Worm (Caenorhabditis elegans) whole organism, late embryonic: ENCODE data around the gene fbxa-131.

ENCODE experiments used
- C08G9.2 ChIP-seq: sonication (generic microtip); optimal IDR thresholded peaks from 2 replicates; lab custom pipeline; 2016; ENCODE audit warnings: mild to moderate bottlenecking, missing genetic modification characterization, moderate library complexity, missing compliant biosample characterization
- C38D4.7 ChIP-seq: fragments of 200-800 bp; sonication (Bioruptor generic); optimal IDR thresholded peaks from 2 replicates; lab custom pipeline; 2018; ENCODE audit warnings: mild to moderate bottlenecking, missing genetic modification characterization, moderate library complexity, missing compliant biosample characterization
- F13H6.1 ChIP-seq: sonication (generic microtip); optimal IDR thresholded peaks from 2 replicates; lab custom pipeline; 2016; ENCODE audit warnings: missing genetic modification characterization, missing compliant biosample characterization
- K02D7.2 ChIP-seq: sonication (generic microtip); optimal IDR thresholded peaks from 2 replicates; lab custom pipeline; 2017; ENCODE audit warnings: mild to moderate bottlenecking, missing genetic modification characterization, missing compliant biosample characterization
- K09A11.1 ChIP-seq: sonication (generic microtip); optimal IDR thresholded peaks from 2 replicates; lab custom pipeline; 2017; ENCODE audit warnings: antibody characterized with exemption, mild to moderate bottlenecking, missing genetic modification characterization, missing compliant biosample characterization; ENCODE audit not compliant: insufficient read depth
- Y22D7AL.16 ChIP-seq: sonication (generic microtip); optimal IDR thresholded peaks from 2 replicates; lab custom pipeline; 2016; ENCODE audit warnings: missing genetic modification characterization, missing compliant biosample characterization
- ahr-1 ChIP-seq: sonication (generic microtip); optimal IDR thresholded peaks from 2 replicates; lab custom pipeline; 2016; ENCODE audit warnings: missing genetic modification characterization, missing compliant biosample characterization
- ceh-14 ChIP-seq: sonication (generic microtip); optimal IDR thresholded peaks from 2 replicates; lab custom pipeline; 2016; ENCODE audit warnings: missing genotype, missing genetic modification characterization, missing compliant biosample characterization
- ceh-19 ChIP-seq: fragments of 200-800 bp; sonication (Bioruptor generic); optimal IDR thresholded peaks from 2 replicates; lab custom pipeline; 2018; ENCODE audit warnings: mild to moderate bottlenecking, missing genetic modification characterization, missing compliant biosample characterization
- ceh-2 ChIP-seq: sonication (generic microtip); optimal IDR thresholded peaks from 2 replicates; lab custom pipeline; 2016; ENCODE audit warnings: missing genotype, missing genetic modification characterization, missing compliant biosample characterization
- ceh-22 ChIP-seq: sonication (generic microtip); optimal IDR thresholded peaks from 2 replicates; lab custom pipeline; 2017; ENCODE audit warnings: missing biosample characterization, missing genetic modification characterization
- ceh-24 ChIP-seq: sonication (generic microtip); optimal IDR thresholded peaks from 2 replicates; lab custom pipeline; 2016; ENCODE audit warnings: mild to moderate bottlenecking, missing genetic modification characterization, missing compliant biosample characterization
- ceh-34 ChIP-seq: sonication (generic microtip); optimal IDR thresholded peaks from 2 replicates; lab custom pipeline; 2016; ENCODE audit warnings: mild to moderate bottlenecking, missing genetic modification characterization, missing compliant biosample characterization
- ceh-48 ChIP-seq: sonication (generic microtip); optimal IDR thresholded peaks from 2 replicates; lab custom pipeline; 2016; ENCODE audit warnings: missing genetic modification characterization, inconsistent platforms, missing compliant biosample characterization
- ceh-9 ChIP-seq: sonication (generic microtip); optimal IDR thresholded peaks from 2 replicates; lab custom pipeline; 2016; ENCODE audit warnings: mild to moderate bottlenecking, missing genetic modification characterization, inconsistent platforms, missing compliant biosample characterization
- dmd-4 ChIP-seq: sonication (generic microtip); optimal IDR thresholded peaks from 2 replicates; lab custom pipeline; 2016; ENCODE audit warnings: borderline replicate concordance, missing genetic modification characterization, missing compliant biosample characterization
- dve-1 ChIP-seq: sonication (generic microtip); optimal IDR thresholded peaks from 2 replicates; lab custom pipeline; 2017; ENCODE audit warnings: antibody characterized with exemption, mild to moderate bottlenecking, missing genetic modification characterization, missing compliant biosample characterization
- elt-2 ChIP-seq: sonication (generic microtip); optimal IDR thresholded peaks from 2 replicates; lab custom pipeline; 2016; ENCODE audit warnings: missing genetic modification reagents, missing genetic modification characterization, missing compliant biosample characterization
- elt-4 ChIP-seq: sonication (generic microtip); optimal IDR thresholded peaks from 2 replicates; lab custom pipeline; 2016; ENCODE audit warnings: missing genetic modification characterization, missing compliant biosample characterization
- ets-4 ChIP-seq: sonication (generic microtip); optimal IDR thresholded peaks from 2 replicates; lab custom pipeline; 2016; ENCODE audit warnings: missing genetic modification characterization, missing compliant biosample characterization
- eyg-1 ChIP-seq: sonication (generic microtip); optimal IDR thresholded peaks from 2 replicates; lab custom pipeline; 2016; ENCODE audit warnings: missing genotype, missing genetic modification characterization, missing compliant biosample characterization
- fax-1 ChIP-seq: sonication (generic microtip); optimal IDR thresholded peaks from 2 replicates; lab custom pipeline; 2016; ENCODE audit warnings: missing genotype, missing genetic modification characterization, missing compliant biosample characterization
- fkh-10 ChIP-seq: fragments of 150-350 bp; optimal IDR thresholded peaks from 2 replicates; lab custom pipeline; 2014; ENCODE audit warnings: missing biosample characterization, missing genetic modification reagents, missing genetic modification characterization
- fkh-6 ChIP-seq: sonication (generic microtip); optimal IDR thresholded peaks from 2 replicates; lab custom pipeline; 2016; ENCODE audit warnings: missing genetic modification characterization, missing compliant biosample characterization
- hlh-13 ChIP-seq: fragments of 200-800 bp; sonication (Bioruptor generic); optimal IDR thresholded peaks from 2 replicates; lab custom pipeline; 2018; ENCODE audit warnings: mild to moderate bottlenecking, missing genetic modification characterization, missing compliant biosample characterization
- hlh-15 ChIP-seq: sonication (generic microtip); optimal IDR thresholded peaks from 2 replicates; lab custom pipeline; 2016; ENCODE audit warnings: missing genetic modification characterization, missing compliant biosample characterization
- hlh-6 ChIP-seq: sonication (generic microtip); optimal IDR thresholded peaks from 2 replicates; lab custom pipeline; 2016; ENCODE audit warnings: missing genotype, missing genetic modification characterization, missing compliant biosample characterization
- lim-6 ChIP-seq: sonication (generic microtip); optimal IDR thresholded peaks from 2 replicates; lab custom pipeline; 2016; ENCODE audit warnings: missing genetic modification characterization, missing compliant biosample characterization
- mec-3 ChIP-seq: sonication (generic microtip); optimal IDR thresholded peaks from 2 replicates; lab custom pipeline; 2016; ENCODE audit warnings: borderline replicate concordance, missing genetic modification characterization, missing compliant biosample characterization
- nfya-1 ChIP-seq: sonication (generic microtip); optimal IDR thresholded peaks from 2 replicates; lab custom pipeline; 2017; ENCODE audit warnings: missing genetic modification characterization, mild to moderate bottlenecking, missing compliant biosample characterization, antibody characterized with exemption, moderate library complexity
- nhr-11 ChIP-seq: fragments of 150-350 bp; optimal IDR thresholded peaks from 2 replicates; lab custom pipeline; 2014; ENCODE audit warnings: missing biosample characterization, missing genetic modification characterization
- nhr-232 ChIP-seq: sonication (generic microtip); optimal IDR thresholded peaks from 2 replicates; lab custom pipeline; 2016; ENCODE audit warnings: missing genetic modification characterization, missing compliant biosample characterization
- npax-4 ChIP-seq: sonication (generic microtip); optimal IDR thresholded peaks from 2 replicates; lab custom pipeline; 2016; ENCODE audit warnings: missing genetic modification characterization, missing compliant biosample characterization
- odd-2 ChIP-seq: sonication (generic microtip); optimal IDR thresholded peaks from 2 replicates; lab custom pipeline; 2017; ENCODE audit warnings: antibody characterized with exemption, mild to moderate bottlenecking, missing genetic modification characterization, missing compliant biosample characterization
- pag-3 ChIP-seq: sonication (generic microtip); optimal IDR thresholded peaks from 2 replicates; lab custom pipeline; 2016; ENCODE audit warnings: missing compliant biosample characterization, missing genetic modification characterization, borderline replicate concordance
- pax-1 ChIP-seq: fragments of 150-350 bp; optimal IDR thresholded peaks from 2 replicates; lab custom pipeline; 2014; ENCODE audit warnings: missing biosample characterization, missing genetic modification characterization
- pha-2 ChIP-seq: sonication (generic microtip); optimal IDR thresholded peaks from 2 replicates; lab custom pipeline; 2017; ENCODE audit warnings: mild to moderate bottlenecking, missing genetic modification characterization, missing compliant biosample characterization
- pha-4 ChIP-seq: fragments of 150-350 bp; optimal IDR thresholded peaks from 2 replicates; lab custom pipeline; 2018; ENCODE audit warnings: missing biosample characterization, missing genetic modification reagents, missing genetic modification characterization
- pqm-1 ChIP-seq: sonication (generic microtip); optimal IDR thresholded peaks from 2 replicates; lab custom pipeline; 2016; ENCODE audit warnings: missing genetic modification characterization, missing compliant biosample characterization
- ref-2 ChIP-seq: sonication (generic microtip); optimal IDR thresholded peaks from 2 replicates; lab custom pipeline; 2016; ENCODE audit warnings: missing genetic modification characterization, missing compliant biosample characterization
- sdc-2 ChIP-seq: sonication (generic microtip); optimal IDR thresholded peaks from 2 replicates; lab custom pipeline; 2016; ENCODE audit warnings: missing genotype, missing genetic modification characterization, missing compliant biosample characterization
- sox-4 ChIP-seq: sonication (generic microtip); optimal IDR thresholded peaks from 2 replicates; lab custom pipeline; 2017; ENCODE audit warnings: mild to moderate bottlenecking, missing genetic modification characterization, inconsistent platforms, missing compliant biosample characterization
- tbx-2 ChIP-seq: sonication (generic microtip); optimal IDR thresholded peaks from 2 replicates; lab custom pipeline; 2016; ENCODE audit warnings: missing genetic modification characterization, missing compliant biosample characterization
- ttx-3 ChIP-seq: sonication (generic microtip); optimal IDR thresholded peaks from 2 replicates; lab custom pipeline; 2016; ENCODE audit warnings: missing genetic modification reagents, missing genetic modification characterization, missing compliant biosample characterization
- unc-3 ChIP-seq, 2 experiments: fragments of 200-800 bp in 1 of 2; sonication (Bioruptor generic) in 1 of 2; sonication (generic microtip) in 1 of 2; conservative IDR thresholded peaks in 1 of 2; optimal IDR thresholded peaks in 1 of 2; 2 replicates each; pipeline versions ENCODE4 v1.3.6 to Lab custom; 2016 to 2022; ENCODE audit warnings: missing compliant biosample characterization in 2 of 2, missing genetic modification characterization in 2 of 2, missing genetic modification reagents in 1 of 2
- unc-42 ChIP-seq: sonication (generic microtip); optimal IDR thresholded peaks from 2 replicates; lab custom pipeline; 2016; ENCODE audit warnings: missing genotype, missing genetic modification characterization, missing compliant biosample characterization
- unc-55 ChIP-seq: sonication (generic microtip); optimal IDR thresholded peaks from 2 replicates; lab custom pipeline; 2017; ENCODE audit warnings: missing biosample characterization, missing genetic modification reagents, missing genetic modification characterization
- zip-5 ChIP-seq: sonication (generic microtip); optimal IDR thresholded peaks from 2 replicates; lab custom pipeline; 2016; ENCODE audit warnings: missing genetic modification characterization, missing compliant biosample characterization
- ztf-16 ChIP-seq: sonication (generic microtip); optimal IDR thresholded peaks from 2 replicates; lab custom pipeline; 2017; ENCODE audit warnings: missing genetic modification characterization, missing compliant biosample characterization

fbxa-131 gene

ce11 chrV:19719253-19719652 is 19.0 kb upstream of the fbxa-131 start, which contains the start of gene Y116F11A.6:
Y116F11A.6 (plus strand) TSS chrV:19719553.
- no peak for TF ChIP-seq K09A11.1
- TF ChIP-seq ceh-14 (tag; lab: Kevin White, UChicago), result no peak
- no peak for TF ChIP-seq pax-1 (tag; lab: Kevin White, UChicago)
- TF ChIP-seq dve-1 (tag; lab: Kevin White, UChicago), result no peak
- no peak for TF ChIP-seq nhr-11 (tag; lab: Kevin White, UChicago)
- no peak for TF ChIP-seq elt-2
- no peak for TF ChIP-seq tbx-2 (tag; lab: Kevin White, UChicago)
- TF ChIP-seq mec-3 (tag; lab: Kevin White, UChicago), result no peak
- no peak for TF ChIP-seq ceh-24 (tag; lab: Kevin White, UChicago)
- TF ChIP-seq pag-3, result no peak
- no peak for TF ChIP-seq ceh-48
- TF ChIP-seq npax-4 (tag; lab: Kevin White, UChicago), result no peak
- TF ChIP-seq C08G9.2 (tag; lab: Kevin White, UChicago), result no peak
- no peak for TF ChIP-seq fkh-6 (tag; lab: Kevin White, UChicago)
- no peak for TF ChIP-seq lim-6

ce11 chrV:19722881-19723280 is 15.3 kb upstream of the fbxa-131 start:
- TF ChIP-seq fkh-6 (tag; lab: Kevin White, UChicago) (peak; percentile 19), ceh-2 (tag; lab: Kevin White, UChicago) (no peak), C38D4.7 (GFP tag; lab: Kevin White, UChicago) (peak; percentile 51), pag-3 (peak; percentile 23), C08G9.2 (tag; lab: Kevin White, UChicago) (peak; percentile 24), F13H6.1 (tag; lab: Kevin White, UChicago) (no peak), ztf-16 (tag; lab: Kevin White, UChicago) (peak; percentile 16), ceh-19 (GFP tag; lab: Kevin White, UChicago) (peak; percentile 83), Y22D7AL.16 (tag; lab: Kevin White, UChicago) (peak; percentile 47), ceh-48 (peak; percentile 36), fax-1 (tag; lab: Kevin White, UChicago) (no peak), ceh-22 (no peak), ceh-9 (tag; lab: Kevin White, UChicago) (no peak), hlh-13 (GFP tag; lab: Kevin White, UChicago) (no peak), hlh-15 (tag; lab: Kevin White, UChicago) (peak; percentile 45), dve-1 (tag; lab: Kevin White, UChicago) (no peak), dmd-4 (tag; lab: Kevin White, UChicago) (peak; percentile 5), unc-3 (GFP tag; conservative IDR thresholded peaks at IDR 0.05; lab: Robert Waterston, UW) (peak; percentile 52; the same call in 1 of the 2 replicates), unc-3 (tag; optimal IDR thresholded peaks at IDR 0.05; lab: Kevin White, UChicago) (peak; percentile 78), ceh-34 (tag; lab: Kevin White, UChicago) (peak; percentile 58), elt-2 (peak; percentile 54), K02D7.2 (tag; lab: Kevin White, UChicago) (no peak), hlh-6 (peak; percentile 63), pax-1 (tag; lab: Kevin White, UChicago) (no peak), K09A11.1 (peak; percentile 64), nfya-1 (tag; lab: Kevin White, UChicago) (peak; percentile 43), odd-2 (no peak), sox-4 (tag; lab: Kevin White, UChicago) (peak; percentile 56), pha-4 (no peak), ceh-14 (tag; lab: Kevin White, UChicago) (peak; percentile 22), ttx-3 (peak; percentile 45), unc-55 (GFP tag; lab: Kevin White, UChicago) (no peak), elt-4 (no peak), nhr-232 (tag; lab: Kevin White, UChicago) (peak; percentile 55), ref-2 (tag; lab: Kevin White, UChicago) (peak; percentile 45), sdc-2 (peak; percentile 34), pqm-1 (tag; lab: Kevin White, UChicago) (no peak), pha-2 (tag; lab: Kevin White, UChicago) (peak; percentile 87), mec-3 (tag; lab: Kevin White, UChicago) (no peak), unc-42 (tag; lab: Kevin White, UChicago) (peak; percentile 19), eyg-1 (tag; lab: Kevin White, UChicago) (no peak), ets-4 (tag; lab: Kevin White, UChicago) (no peak), fkh-10 (GFP tag; lab: Kevin White, UChicago) (no peak), zip-5 (tag; lab: Kevin White, UChicago) (peak; percentile 5), ahr-1 (tag; lab: Kevin White, UChicago) (no peak)
